Worm (Caenorhabditis elegans) whole organism, young adult: Measurements from ENCODE around the gene pph-4.2.

Source experiments
- F57A8.1 ChIP-seq: fragments of 200-800 bp; sonication (Bioruptor generic); optimal IDR thresholded peaks from 2 replicates; lab custom pipeline; 2018; ENCODE audit warnings: mild to moderate bottlenecking, missing genetic modification characterization, moderate library complexity, missing compliant biosample characterization
- Y53F4B.3 ChIP-seq: fragments of 200-800 bp; sonication (Bioruptor generic); IDR thresholded peaks from 2 replicates; pipeline ENCODE4 v1.3.6; 2022; ENCODE audit warnings: missing genetic modification reagents, missing genetic modification characterization, missing compliant biosample characterization
- hlh-26 ChIP-seq: fragments of 200-800 bp; sonication (Bioruptor generic); conservative IDR thresholded peaks from 2 replicates; pipeline ENCODE4 v1.3.6; 2022; ENCODE audit warnings: missing genetic modification reagents, missing genetic modification characterization, missing compliant biosample characterization
- madf-6 ChIP-seq: fragments of 200-800 bp; sonication (Bioruptor generic); IDR thresholded peaks from 2 replicates; pipeline ENCODE4 v1.3.6; 2022; ENCODE audit warnings: missing genetic modification reagents, missing genetic modification characterization, missing compliant biosample characterization
- mcd-1 ChIP-seq: fragments of 200-800 bp; sonication (Bioruptor generic); IDR thresholded peaks from 2 replicates; pipeline ENCODE4 v1.3.6; 2022; ENCODE audit warnings: missing genetic modification reagents, missing genetic modification characterization, missing compliant biosample characterization

DNA sequence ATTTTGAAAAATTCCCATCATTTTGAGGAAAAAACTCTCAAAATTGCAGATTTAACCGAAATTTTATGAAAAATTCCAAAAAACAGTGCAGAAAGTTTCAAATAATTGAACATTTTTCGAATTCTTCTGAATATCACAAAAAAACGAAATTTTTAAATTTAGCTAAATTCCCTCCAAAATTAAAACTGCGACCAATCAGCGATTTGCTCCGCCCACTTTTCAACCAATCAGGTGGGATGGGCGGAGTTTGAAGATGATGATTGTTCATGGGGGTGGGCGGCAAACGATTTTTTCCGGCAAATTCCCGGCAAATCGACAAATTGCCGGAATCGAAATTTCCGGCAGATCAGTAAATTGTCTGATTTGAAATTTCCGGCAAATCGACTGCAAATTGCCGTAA lies 42.8 kb downstream of the pph-4.2 start:
- no peak for TF ChIP-seq Y53F4B.3 (GFP tag; lab: Robert Waterston, UW)
- TF ChIP-seq F57A8.1 (GFP tag; lab: Kevin White, UChicago) = no peak
- no peak for TF ChIP-seq madf-6 (GFP tag; lab: Robert Waterston, UW)
- no peak for TF ChIP-seq mcd-1 (GFP tag; lab: Robert Waterston, UW)
- TF ChIP-seq hlh-26 (GFP tag; lab: Robert Waterston, UW) = no peak
